Worm (Caenorhabditis elegans) whole organism, L1 larva: ENCODE data around the gene aqp-7.

Experiments
- C04F5.9 ChIP-seq: sonication (generic microtip); optimal IDR thresholded peaks from 2 replicates; lab custom pipeline; 2016; ENCODE audit warnings: missing genetic modification characterization, missing compliant biosample characterization
- C16A3.4 ChIP-seq: fragments of 150-350 bp; optimal IDR thresholded peaks from 2 replicates; lab custom pipeline; 2014; ENCODE audit warnings: missing biosample characterization, missing genetic modification characterization
- F16B12.6 ChIP-seq: fragments of 150-350 bp; optimal IDR thresholded peaks from 2 replicates; lab custom pipeline; 2014; ENCODE audit warnings: missing biosample characterization, missing genetic modification characterization
- alr-1 ChIP-seq: fragments of 200-800 bp; sonication (Bioruptor generic); optimal IDR thresholded peaks from 2 replicates; lab custom pipeline; 2018; ENCODE audit warnings: borderline replicate concordance, mild to moderate bottlenecking, missing genetic modification characterization, missing compliant biosample characterization
- aly-2 ChIP-seq: fragments of 150-350 bp; optimal IDR thresholded peaks from 2 replicates; lab custom pipeline; 2014; ENCODE audit warnings: missing biosample characterization, missing genetic modification characterization
- ama-1 ChIP-seq: fragments of 150-350 bp; optimal IDR thresholded peaks from 2 replicates; lab custom pipeline; 2014
- ceh-8 ChIP-seq: fragments of 200-800 bp; sonication (Bioruptor generic); optimal IDR thresholded peaks from 2 replicates; lab custom pipeline; 2018; ENCODE audit warnings: mild to moderate bottlenecking, missing genetic modification characterization, moderate library complexity, missing compliant biosample characterization
- ceh-82 ChIP-seq, 3 experiments: fragments of 150-350 bp in 1 of 3; sonication (generic microtip) in 2 of 3; optimal IDR thresholded peaks; 2 replicates each; lab custom pipeline; 2014 to 2017; ENCODE audit warnings: missing biosample characterization in 3 of 3, missing genetic modification characterization in 3 of 3
- ceh-88 ChIP-seq: fragments of 200-800 bp; sonication (Bioruptor generic); IDR thresholded peaks from 2 replicates; pipeline ENCODE4 v1.3.6; 2022; ENCODE audit warnings: missing genetic modification characterization, missing compliant biosample characterization
- ces-1 ChIP-seq: fragments of 150-350 bp; optimal IDR thresholded peaks from 2 replicates; lab custom pipeline; 2014; ENCODE audit warnings: missing biosample characterization, missing genetic modification reagents, missing genetic modification characterization
- dpl-1 ChIP-seq, 3 experiments: fragments of 150-350 bp in 2 of 3; sonication (generic microtip) in 1 of 3; optimal IDR thresholded peaks; 2 replicates each; lab custom pipeline; 2014 to 2017; ENCODE audit warnings: missing biosample characterization in 3 of 3, missing genetic modification characterization in 3 of 3, missing genetic modification reagents in 3 of 3
- efl-1 ChIP-seq, 4 experiments: fragments of 150-350 bp; optimal IDR thresholded peaks in 3 of 4; peaks in 1 of 4; 1 replicate in 1 of 4; 2 replicates in 3 of 4; lab custom pipeline; 2014; ENCODE audit warnings: missing biosample characterization in 2 of 4, missing genetic modification characterization in 2 of 4, missing genetic modification reagents in 2 of 4
- egl-27 ChIP-seq, 2 experiments: fragments of 150-350 bp in 1 of 2; sonication (generic microtip); optimal IDR thresholded peaks; 3 replicates each; lab custom pipeline; 2017 to 2018; ENCODE audit warnings: missing biosample characterization in 2 of 2, missing genetic modification characterization in 2 of 2, missing genetic modification reagents in 2 of 2
- elt-2 ChIP-seq: sonication (generic microtip); optimal IDR thresholded peaks from 2 replicates; lab custom pipeline; 2016; ENCODE audit warnings: missing genetic modification characterization, mild to moderate bottlenecking, inconsistent platforms, missing compliant biosample characterization, missing genetic modification reagents
- elt-3 ChIP-seq, 6 experiments: fragments of 150-350 bp in 1 of 6; sonication (generic microtip); optimal IDR thresholded peaks; 2 replicates each; lab custom pipeline; 2017 to 2018; ENCODE audit warnings: missing biosample characterization in 6 of 6, missing genetic modification characterization in 6 of 6, inconsistent platforms in 1 of 6
- ets-5 ChIP-seq: fragments of 200-800 bp; sonication (Bioruptor generic); IDR thresholded peaks from 2 replicates; pipeline ENCODE4 v1.3.6; 2022; ENCODE audit warnings: missing genetic modification characterization, missing compliant biosample characterization
- fkh-4 ChIP-seq: sonication (generic microtip); optimal IDR thresholded peaks from 2 replicates; lab custom pipeline; 2016; ENCODE audit warnings: missing compliant biosample characterization, missing genetic modification characterization, borderline replicate concordance
- fkh-8 ChIP-seq: sonication (generic microtip); optimal IDR thresholded peaks from 2 replicates; lab custom pipeline; 2016; ENCODE audit warnings: mild to moderate bottlenecking, missing genetic modification characterization, missing compliant biosample characterization
- fos-1 ChIP-seq: fragments of 150-350 bp; optimal IDR thresholded peaks from 2 replicates; lab custom pipeline; 2014; ENCODE audit warnings: missing biosample characterization, missing genetic modification characterization
- hlh-17 ChIP-seq: fragments of 200-800 bp; sonication (Bioruptor generic); optimal IDR thresholded peaks from 2 replicates; lab custom pipeline; 2018; ENCODE audit warnings: missing genetic modification characterization, mild to moderate bottlenecking, missing compliant biosample characterization, moderate library complexity, borderline replicate concordance
- hlh-4 ChIP-seq: sonication (generic microtip); optimal IDR thresholded peaks from 2 replicates; lab custom pipeline; 2016; ENCODE audit warnings: mild to moderate bottlenecking, missing genetic modification characterization, missing compliant biosample characterization
- irx-1 ChIP-seq: sonication (generic microtip); optimal IDR thresholded peaks from 2 replicates; lab custom pipeline; 2016; ENCODE audit warnings: missing genetic modification characterization, missing compliant biosample characterization
- isw-1 ChIP-seq: fragments of 200-800 bp; sonication (Bioruptor generic); IDR thresholded peaks from 2 replicates; pipeline ENCODE4 v1.3.6; 2022; ENCODE audit warnings: missing genetic modification characterization, missing compliant biosample characterization
- lin-14 ChIP-seq: fragments of 200-800 bp; sonication (Bioruptor generic); optimal IDR thresholded peaks from 2 replicates; lab custom pipeline; 2018; ENCODE audit warnings: mild to moderate bottlenecking, missing genetic modification characterization, moderate library complexity, missing compliant biosample characterization
- lir-3 ChIP-seq: sonication (generic microtip); optimal IDR thresholded peaks from 2 replicates; lab custom pipeline; 2016; ENCODE audit warnings: mild to moderate bottlenecking, missing genetic modification characterization, moderate library complexity, missing compliant biosample characterization; ENCODE audit not compliant: poor library complexity
- lsy-2 ChIP-seq, 2 experiments: fragments of 150-350 bp; optimal IDR thresholded peaks; 2 replicates each; lab custom pipeline; 2014; ENCODE audit warnings: missing biosample characterization in 2 of 2, missing genetic modification characterization in 2 of 2
- mef-2 ChIP-seq: fragments of 150-350 bp; optimal IDR thresholded peaks from 2 replicates; lab custom pipeline; 2014; ENCODE audit warnings: missing biosample characterization, missing genetic modification characterization
- mep-1 ChIP-seq: fragments of 150-350 bp; optimal IDR thresholded peaks from 2 replicates; lab custom pipeline; 2014; ENCODE audit warnings: missing biosample characterization, missing genetic modification characterization
- nhr-11 ChIP-seq: fragments of 150-350 bp; optimal IDR thresholded peaks from 2 replicates; lab custom pipeline; 2014; ENCODE audit warnings: missing biosample characterization, missing genetic modification characterization
- nhr-19 ChIP-seq: fragments of 200-800 bp; sonication (Bioruptor generic); conservative IDR thresholded peaks from 2 replicates; pipeline ENCODE4 v1.3.6; 2022; ENCODE audit warnings: missing genetic modification characterization, missing compliant biosample characterization
- nhr-237 ChIP-seq: fragments of 150-350 bp; optimal IDR thresholded peaks from 2 replicates; lab custom pipeline; 2014; ENCODE audit warnings: missing biosample characterization, missing genetic modification characterization
- nhr-28 ChIP-seq: fragments of 150-350 bp; optimal IDR thresholded peaks from 2 replicates; lab custom pipeline; 2014; ENCODE audit warnings: missing biosample characterization, missing genetic modification characterization
- nhr-71 ChIP-seq: sonication (generic microtip); optimal IDR thresholded peaks from 2 replicates; lab custom pipeline; 2016; ENCODE audit warnings: mild to moderate bottlenecking, missing genetic modification characterization, moderate library complexity, missing compliant biosample characterization
- nhr-76 ChIP-seq: sonication (generic microtip); optimal IDR thresholded peaks from 2 replicates; lab custom pipeline; 2017; ENCODE audit warnings: missing biosample characterization, missing genetic modification characterization
- pax-3 ChIP-seq: fragments of 200-800 bp; sonication (Bioruptor generic); optimal IDR thresholded peaks from 2 replicates; lab custom pipeline; 2018; ENCODE audit warnings: mild to moderate bottlenecking, missing genetic modification characterization, moderate library complexity, missing compliant biosample characterization
- pqm-1 ChIP-seq: sonication (generic microtip); optimal IDR thresholded peaks from 3 replicates; lab custom pipeline; 2017; ENCODE audit warnings: missing biosample characterization, missing genetic modification characterization
- rnt-1 ChIP-seq: sonication (generic microtip); optimal IDR thresholded peaks from 2 replicates; lab custom pipeline; 2016; ENCODE audit warnings: mild to moderate bottlenecking, missing genetic modification characterization, moderate library complexity, missing compliant biosample characterization
- skn-1 ChIP-seq: fragments of 150-350 bp; optimal IDR thresholded peaks from 2 replicates; lab custom pipeline; 2014; ENCODE audit warnings: missing biosample characterization, missing genetic modification characterization
- sox-4 ChIP-seq: sonication (generic microtip); optimal IDR thresholded peaks from 2 replicates; lab custom pipeline; 2016; ENCODE audit warnings: missing genetic modification characterization, missing compliant biosample characterization
- sptf-1 ChIP-seq: fragments of 150-350 bp; optimal IDR thresholded peaks from 2 replicates; lab custom pipeline; 2014; ENCODE audit warnings: missing biosample characterization, missing genetic modification characterization
- tbx-2 ChIP-seq: sonication (generic microtip); optimal IDR thresholded peaks from 2 replicates; lab custom pipeline; 2016; ENCODE audit warnings: missing genetic modification characterization, missing compliant biosample characterization
- unc-62 ChIP-seq: fragments of 150-350 bp; optimal IDR thresholded peaks from 2 replicates; lab custom pipeline; 2014; ENCODE audit warnings: missing biosample characterization, missing genetic modification reagents, missing genetic modification characterization
- unc-86 ChIP-seq: sonication (generic microtip); optimal IDR thresholded peaks from 2 replicates; lab custom pipeline; 2016; ENCODE audit warnings: missing genetic modification characterization, missing compliant biosample characterization
- zag-1 ChIP-seq: fragments of 150-350 bp; optimal IDR thresholded peaks from 2 replicates; lab custom pipeline; 2014; ENCODE audit warnings: missing biosample characterization, missing genetic modification characterization
- ztf-11 ChIP-seq, 2 experiments: sonication (generic microtip); optimal IDR thresholded peaks; 2 replicates each; lab custom pipeline; 2016 to 2017; ENCODE audit warnings: missing genetic modification characterization in 2 of 2, missing biosample characterization in 1 of 2, missing compliant biosample characterization in 1 of 2

The aqp-7 gene

ce11 chrX:3035972-3036379, 11.1 kb downstream of the aqp-7 start (continued):
- TF ChIP-seq F16B12.6 (tag; lab: Kevin White, UChicago) (no peak), irx-1 (tag; lab: Kevin White, UChicago) (peak; percentile 92), sptf-1 (tag; lab: Kevin White, UChicago) (no peak), fkh-8 (tag; lab: Kevin White, UChicago) (peak; percentile 91), nhr-19 (GFP tag; lab: Robert Waterston, UW) (peak; percentile 95), unc-62 (no peak), mef-2 (tag; lab: Kevin White, UChicago) (peak; percentile 41), ceh-88 (GFP tag; lab: Robert Waterston, UW) (peak; percentile 93), nhr-71 (tag; lab: Kevin White, UChicago) (peak; percentile 95), mep-1 (peak; percentile 86), unc-86 (peak; percentile 87), nhr-28 (tag; lab: Kevin White, UChicago) (peak; percentile 55), pax-3 (peak; percentile 81), hlh-4 (tag; lab: Kevin White, UChicago) (no peak), C16A3.4 (tag; lab: Kevin White, UChicago) (peak; percentile 90), nhr-76 (tag; lab: Kevin White, UChicago) (peak; percentile 72), ceh-8 (GFP tag; lab: Kevin White, UChicago) (peak; percentile 96), alr-1 (no peak), sox-4 (peak; percentile 87), pqm-1 (tag; lab: Kevin White, UChicago) (no peak), tbx-2 (tag; lab: Kevin White, UChicago) (peak; percentile 92), aly-2 (tag; lab: Kevin White, UChicago) (peak; percentile 96), nhr-237 (tag; lab: Kevin White, UChicago) (peak; percentile 31), nhr-11 (tag; lab: Kevin White, UChicago) (peak; percentile 64), fos-1 (peak; percentile 88), ceh-82 (tag; optimal IDR thresholded peaks at IDR 0.05; lab: Kevin White, UChicago) (peak; percentile 79 to 89 (median 86)), hlh-17 (GFP tag; lab: Kevin White, UChicago) (no peak), C04F5.9 (peak; percentile 59), zag-1 (tag; lab: Kevin White, UChicago) (no peak), efl-1 (optimal IDR thresholded peaks at IDR 0.05; lab: Kevin White, UChicago) (peak; percentile 53 to 59), efl-1 (GFP tag; optimal IDR thresholded peaks at IDR 0.05 in 1 of 2; lab: Kevin White, UChicago) (peak; percentile 19 to 95), ama-1 (lab: Kevin White, UChicago) (peak; percentile 55), ztf-11 (tag; optimal IDR thresholded peaks at IDR 0.05; lab: Kevin White, UChicago) (peak; percentile 64 to 76)

DNA sequence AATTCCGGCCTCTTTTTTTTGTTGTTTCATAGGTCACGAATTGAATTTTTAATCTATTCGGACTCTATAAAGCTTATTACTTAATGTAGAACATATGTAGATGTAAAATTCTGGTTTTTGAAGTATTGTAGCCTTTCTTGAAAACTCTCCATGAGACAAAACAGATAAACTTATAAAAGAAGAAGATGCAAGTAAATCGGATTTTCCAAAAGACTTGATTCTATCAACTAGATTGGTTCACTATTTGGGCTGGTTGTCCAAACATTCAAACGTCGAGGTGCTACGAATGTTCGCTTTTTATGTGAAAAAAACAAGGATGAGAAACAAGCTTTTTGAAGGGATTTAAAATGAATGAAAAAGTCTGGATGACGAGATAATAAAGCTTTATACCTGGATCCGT, 15.2 kb downstream of the aqp-7 start:
- TF ChIP-seq lin-14 (GFP tag; lab: Kevin White, UChicago): peak; percentile 20
- no peak for TF ChIP-seq ets-5
- TF ChIP-seq ces-1 (GFP tag; lab: Kevin White, UChicago): peak; percentile 15
- no peak for TF ChIP-seq skn-1

- TF ChIP-seq isw-1: no peak
- no peak for TF ChIP-seq ztf-11 (tag; optimal IDR thresholded peaks at IDR 0.05; lab: Kevin White, UChicago)
- TF ChIP-seq alr-1: no peak
- TF ChIP-seq efl-1 (optimal IDR thresholded peaks at IDR 0.05; lab: Kevin White, UChicago): no peak
- peak in 1 of 2 experiments; percentile 72 for TF ChIP-seq efl-1 (GFP tag; optimal IDR thresholded peaks at IDR 0.05 in 1 of 2; lab: Kevin White, UChicago)
- TF ChIP-seq lsy-2 (tag; optimal IDR thresholded peaks at IDR 0.05; lab: Kevin White, UChicago): no peak
- TF ChIP-seq elt-2 (tag; lab: Kevin White, UChicago): no peak
- TF ChIP-seq fkh-4 (tag; lab: Kevin White, UChicago): no peak
- no peak for TF ChIP-seq ets-5
- peak; percentile 6 for TF ChIP-seq rnt-1 (tag; lab: Kevin White, UChicago)
- no peak for TF ChIP-seq egl-27 (tag; optimal IDR thresholded peaks at IDR 0.05; lab: Kevin White, UChicago)
- TF ChIP-seq hlh-4 (tag; lab: Kevin White, UChicago): no peak
- TF ChIP-seq dpl-1 (GFP tag; optimal IDR thresholded peaks at IDR 0.05; lab: Kevin White, UChicago): no peak
- no peak for TF ChIP-seq elt-3 (tag; optimal IDR thresholded peaks at IDR 0.05; lab: Kevin White, UChicago)
- TF ChIP-seq irx-1 (tag; lab: Kevin White, UChicago): no peak
- no peak for TF ChIP-seq lir-3 (tag; lab: Kevin White, UChicago)
- peak; percentile 62 for TF ChIP-seq lin-14 (GFP tag; lab: Kevin White, UChicago)
Observed at ce11 chrX:3040609-3041008, 15.7 kb downstream of the aqp-7 start.
